Worm (Caenorhabditis elegans): Measurements from ENCODE around the gene str-20.

DNA sequence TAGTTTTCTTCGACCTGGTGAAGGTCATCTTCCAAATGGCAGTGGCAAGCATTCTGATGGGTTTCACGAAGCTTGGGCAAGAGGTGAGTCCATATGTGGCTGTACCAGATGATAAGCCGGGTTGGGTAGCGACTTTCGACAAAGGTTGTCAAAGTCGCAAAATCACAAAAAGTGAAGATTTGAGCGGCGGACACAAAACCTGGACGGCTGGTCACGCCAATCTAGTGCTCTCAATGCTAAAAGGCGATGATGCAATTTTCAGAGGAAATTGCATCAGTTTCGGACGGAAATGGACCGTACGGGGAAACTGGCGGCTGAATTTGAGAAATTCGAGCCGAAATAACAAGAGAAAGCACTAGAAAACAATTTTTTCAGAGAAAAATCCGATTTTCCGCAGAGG, 41.0 kb downstream of the str-20 start:
- no peak for TF ChIP-seq ztf-11 (tag; optimal IDR thresholded peaks at IDR 0.05)
- no peak for TF ChIP-seq lsy-2 (tag; optimal IDR thresholded peaks at IDR 0.05)
- TF ChIP-seq blmp-1 (tag; optimal IDR thresholded peaks at IDR 0.05): no peak
- no peak for TF ChIP-seq mab-5 (tag; optimal IDR thresholded peaks at IDR 0.05)
- TF ChIP-seq ces-1 (GFP tag; optimal IDR thresholded peaks at IDR 0.05): no peak
